Fruit fly (Drosophila melanogaster) whole organism, embryonic: ENCODE data around the gene BNIP3.

Source experiments
- Awh ChIP-seq: fragments of 200-800 bp; sonication (Bioruptor generic); IDR thresholded peaks from 2 replicates; pipeline ENCODE4, ENCODE4 v1.3.6; 2022; ENCODE audit warnings: missing biosample characterization, missing genetic modification characterization
- C15 ChIP-seq: fragments of 200-800 bp; sonication (Bioruptor generic); IDR thresholded peaks from 3 replicates; pipeline ENCODE4 v1.3.6; 2022; ENCODE audit warnings: missing biosample characterization, missing genetic modification characterization
- CG10147 ChIP-seq: fragments of 200-800 bp; sonication (Bioruptor generic); optimal IDR thresholded peaks from 2 replicates; lab custom pipeline; 2019; ENCODE audit warnings: missing biosample characterization, mild to moderate bottlenecking, missing genetic modification characterization, moderate library complexity
- CG10959 ChIP-seq: fragments of 200-800 bp; sonication (Bioruptor generic); IDR thresholded peaks from 2 replicates; pipeline ENCODE4 v1.3.6; 2022; ENCODE audit warnings: missing biosample characterization, missing genetic modification characterization
- CG11093 ChIP-seq: fragments of 200-800 bp; sonication (Bioruptor generic); IDR thresholded peaks from 3 replicates; pipeline ENCODE4 v1.3.6; 2022; ENCODE audit warnings: missing biosample characterization, missing genetic modification characterization
- CG11247 ChIP-seq: fragments of 200-800 bp; sonication (Bioruptor generic); IDR thresholded peaks from 2 replicates; pipeline ENCODE4 v1.3.6; 2022; ENCODE audit warnings: missing biosample characterization, missing genetic modification characterization
- CG11696 ChIP-seq: fragments of 200-800 bp; sonication (Bioruptor generic); IDR thresholded peaks from 2 replicates; pipeline ENCODE4 v1.3.6; 2022; ENCODE audit warnings: missing biosample characterization, missing genetic modification characterization
- CG12104 ChIP-seq: fragments of 200-800 bp; sonication (Bioruptor generic); optimal IDR thresholded peaks from 3 replicates; lab custom pipeline; 2016; ENCODE audit warnings: missing biosample characterization, missing genetic modification characterization
- CG12299 ChIP-seq: fragments of 200-800 bp; sonication (Bioruptor generic); optimal IDR thresholded peaks from 2 replicates; lab custom pipeline; 2018; ENCODE audit warnings: missing biosample characterization, mild to moderate bottlenecking, missing genetic modification characterization
- CG12769 ChIP-seq: fragments of 200-800 bp; sonication (Bioruptor generic); optimal IDR thresholded peaks from 2 replicates; lab custom pipeline; 2019; ENCODE audit warnings: missing biosample characterization, mild to moderate bottlenecking, missing genetic modification characterization, moderate library complexity
- CG13894 ChIP-seq: fragments of 200-800 bp; sonication (Bioruptor generic); optimal IDR thresholded peaks from 3 replicates; lab custom pipeline; 2018; ENCODE audit warnings: missing biosample characterization, mild to moderate bottlenecking, missing genetic modification characterization, moderate library complexity
- CG1529 ChIP-seq: fragments of 200-800 bp; sonication (Bioruptor generic); optimal IDR thresholded peaks from 3 replicates; lab custom pipeline; 2018; ENCODE audit warnings: missing biosample characterization, missing genetic modification characterization
- CG16779 ChIP-seq: fragments of 200-800 bp; sonication (Bioruptor generic); IDR thresholded peaks from 2 replicates; pipeline ENCODE4 v1.3.6; 2022; ENCODE audit warnings: missing biosample characterization, missing genetic modification characterization
- CG17612 ChIP-seq: fragments of 200-800 bp; sonication (Bioruptor generic); IDR thresholded peaks from 2 replicates; pipeline ENCODE4 v1.3.6; 2022; ENCODE audit warnings: missing biosample characterization, missing genetic modification characterization
- CG17912 ChIP-seq: fragments of 200-800 bp; sonication (Bioruptor generic); optimal IDR thresholded peaks from 2 replicates; lab custom pipeline; 2018; ENCODE audit warnings: missing biosample characterization, mild to moderate bottlenecking, missing genetic modification characterization
- CG1832 ChIP-seq: fragments of 200-800 bp; sonication (Bioruptor generic); optimal IDR thresholded peaks from 2 replicates; lab custom pipeline; 2017; ENCODE audit warnings: missing biosample characterization, mild to moderate bottlenecking, missing genetic modification characterization, inconsistent platforms
- CG18764 ChIP-seq: fragments of 200-800 bp; sonication (Bioruptor generic); optimal IDR thresholded peaks from 3 replicates; lab custom pipeline; 2016; ENCODE audit warnings: missing biosample characterization, missing genetic modification characterization
- CG32772 ChIP-seq: fragments of 200-800 bp; sonication (Bioruptor generic); IDR thresholded peaks from 2 replicates; pipeline ENCODE4 v1.3.6; 2022; ENCODE audit warnings: missing biosample characterization, missing genetic modification characterization
- CG34376 ChIP-seq: fragments of 200-800 bp; sonication (Bioruptor generic); optimal IDR thresholded peaks from 2 replicates; lab custom pipeline; 2018; ENCODE audit warnings: missing biosample characterization, mild to moderate bottlenecking, missing genetic modification characterization
- CG6654 ChIP-seq: fragments of 200-800 bp; sonication (Bioruptor generic); optimal IDR thresholded peaks from 2 replicates; lab custom pipeline; 2017; ENCODE audit warnings: missing biosample characterization, mild to moderate bottlenecking, missing genetic modification characterization
- CG6689 ChIP-seq: fragments of 200-800 bp; sonication (Bioruptor generic); IDR thresholded peaks from 2 replicates; pipeline ENCODE4 v1.3.6; 2022; ENCODE audit warnings: missing biosample characterization, missing genetic modification characterization
- CG6791 ChIP-seq: fragments of 200-800 bp; sonication (Bioruptor generic); IDR thresholded peaks from 3 replicates; pipeline ENCODE4 v1.3.6; 2022; ENCODE audit warnings: missing biosample characterization, missing genetic modification characterization; ENCODE audit not compliant: partially characterized antibody
- CG6813 ChIP-seq: fragments of 200-800 bp; sonication (Bioruptor generic); optimal IDR thresholded peaks from 2 replicates; lab custom pipeline; 2017; ENCODE audit warnings: missing biosample characterization, missing genetic modification characterization, mild to moderate bottlenecking, moderate library complexity, missing genetic modification reagents
- CG8924 ChIP-seq: fragments of 200-800 bp; optimal IDR thresholded peaks from 3 replicates; lab custom pipeline; 2019; ENCODE audit warnings: missing biosample characterization, mild to moderate bottlenecking, missing genetic modification characterization, moderate library complexity
- Chrac-16 ChIP-seq: fragments of 200-800 bp; sonication (Bioruptor generic); optimal IDR thresholded peaks from 3 replicates; lab custom pipeline; 2016; ENCODE audit warnings: missing biosample characterization, missing genetic modification characterization
- D19A ChIP-seq: fragments of 200-800 bp; optimal IDR thresholded peaks from 3 replicates; lab custom pipeline; 2019; ENCODE audit warnings: missing biosample characterization, mild to moderate bottlenecking, missing genetic modification characterization, moderate library complexity
- Dfd ChIP-seq, 2 experiments: fragments of >200 bp; optimal IDR thresholded peaks; 2 replicates each; lab custom pipeline; 2017; ENCODE audit warnings: missing biosample characterization in 2 of 2, missing genetic modification characterization in 2 of 2
- Hr39 ChIP-seq: fragments of >200 bp; optimal IDR thresholded peaks from 2 replicates; lab custom pipeline; 2017
- Lhr ChIP-seq: fragments of 200-800 bp; sonication (Bioruptor generic); optimal IDR thresholded peaks from 3 replicates; lab custom pipeline; 2017; ENCODE audit warnings: mild to moderate bottlenecking, missing biosample characterization, missing genetic modification reagents, missing genetic modification characterization
- Nf-YA ChIP-seq: fragments of 200-800 bp; sonication (Bioruptor generic); IDR thresholded peaks from 2 replicates; pipeline ENCODE4 v1.3.6; 2022; ENCODE audit warnings: missing biosample characterization, missing genetic modification characterization
- PHDP ChIP-seq: fragments of 200-800 bp; sonication (Bioruptor generic); optimal IDR thresholded peaks from 3 replicates; lab custom pipeline; 2018; ENCODE audit warnings: missing biosample characterization, mild to moderate bottlenecking, missing genetic modification characterization, moderate library complexity
- Tbp ChIP-seq: fragments of >200 bp; optimal IDR thresholded peaks from 2 replicates; lab custom pipeline; 2018; ENCODE audit warnings: missing biosample characterization, missing genetic modification characterization
- Xrp1 ChIP-seq: fragments of 200-800 bp; sonication (Bioruptor generic); IDR thresholded peaks from 2 replicates; pipeline ENCODE4 v1.3.6; 2022; ENCODE audit warnings: missing biosample characterization, missing genetic modification characterization
- bab2 ChIP-seq: fragments of 200-800 bp; sonication (Bioruptor generic); optimal IDR thresholded peaks from 2 replicates; lab custom pipeline; 2016; ENCODE audit warnings: missing biosample characterization, missing genetic modification characterization
- bigmax ChIP-seq: fragments of 200-800 bp; sonication (Bioruptor generic); optimal IDR thresholded peaks from 2 replicates; lab custom pipeline; 2018; ENCODE audit warnings: missing biosample characterization, mild to moderate bottlenecking, missing genetic modification characterization
- croc ChIP-seq: fragments of 200-800 bp; sonication (Bioruptor generic); conservative IDR thresholded peaks from 3 replicates; pipeline ENCODE4 v1.3.6; 2022; ENCODE audit warnings: missing biosample characterization, missing genetic modification characterization
- danr ChIP-seq: fragments of 200-800 bp; sonication (Bioruptor generic); IDR thresholded peaks from 2 replicates; pipeline ENCODE4 v1.3.6; 2022; ENCODE audit warnings: missing biosample characterization, missing genetic modification characterization
- disco-r ChIP-seq: fragments of 200-800 bp; sonication (Bioruptor generic); optimal IDR thresholded peaks from 2 replicates; lab custom pipeline; 2016; ENCODE audit warnings: missing biosample characterization, missing genetic modification characterization
- dmrt99B ChIP-seq: fragments of 200-800 bp; sonication (Bioruptor generic); optimal IDR thresholded peaks from 2 replicates; lab custom pipeline; 2018; ENCODE audit warnings: missing biosample characterization, mild to moderate bottlenecking, missing genetic modification characterization, moderate library complexity
- emc ChIP-seq: fragments of 200-800 bp; sonication (Bioruptor generic); optimal IDR thresholded peaks from 2 replicates; lab custom pipeline; 2016; ENCODE audit warnings: missing biosample characterization, missing genetic modification characterization
- exex ChIP-seq: fragments of 200-800 bp; sonication (Bioruptor generic); optimal IDR thresholded peaks from 4 replicates; lab custom pipeline; 2018; ENCODE audit warnings: missing biosample characterization, mild to moderate bottlenecking, missing genetic modification characterization, moderate library complexity
- fd102C ChIP-seq: fragments of 200-800 bp; sonication (Bioruptor generic); optimal IDR thresholded peaks from 2 replicates; lab custom pipeline; 2018; ENCODE audit warnings: missing biosample characterization, mild to moderate bottlenecking, missing genetic modification characterization, moderate library complexity
- ftz-f1 ChIP-seq: fragments of 200-800 bp; sonication (Bioruptor generic); optimal IDR thresholded peaks from 2 replicates; lab custom pipeline; 2016; ENCODE audit warnings: missing biosample characterization, missing genetic modification characterization
- gcm2 ChIP-seq: fragments of 200-800 bp; sonication (Bioruptor generic); optimal IDR thresholded peaks from 2 replicates; lab custom pipeline; 2016; ENCODE audit warnings: missing biosample characterization, missing genetic modification characterization
- nau ChIP-seq: fragments of 200-800 bp; sonication (Bioruptor generic); optimal IDR thresholded peaks from 3 replicates; lab custom pipeline; 2017; ENCODE audit warnings: missing biosample characterization, mild to moderate bottlenecking, missing genetic modification characterization, missing genetic modification reagents
- nmo ChIP-seq: fragments of 200-800 bp; sonication (Bioruptor generic); optimal IDR thresholded peaks from 2 replicates; lab custom pipeline; 2018; ENCODE audit warnings: missing biosample characterization, mild to moderate bottlenecking, missing genetic modification characterization, moderate library complexity
- pnt ChIP-seq: fragments of 200-800 bp; sonication (Bioruptor generic); optimal IDR thresholded peaks from 3 replicates; lab custom pipeline; 2016; ENCODE audit warnings: missing biosample characterization, missing genetic modification characterization
- scrt ChIP-seq: fragments of 200-800 bp; sonication (Bioruptor generic); optimal IDR thresholded peaks from 2 replicates; lab custom pipeline; 2018; ENCODE audit warnings: missing biosample characterization, mild to moderate bottlenecking, missing genetic modification characterization, moderate library complexity
- slbo ChIP-seq: fragments of 200-800 bp; sonication (Bioruptor generic); IDR thresholded peaks from 2 replicates; pipeline ENCODE4 v1.3.6; 2022; ENCODE audit warnings: missing biosample characterization, missing genetic modification characterization
- sob ChIP-seq: fragments of 200-800 bp; sonication (Bioruptor generic); IDR thresholded peaks from 2 replicates; pipeline ENCODE4 v1.3.6; 2022; ENCODE audit warnings: missing biosample characterization, missing genetic modification characterization
- tgo ChIP-seq: fragments of 200-800 bp; sonication (Bioruptor generic); IDR thresholded peaks from 3 replicates; pipeline ENCODE4 v1.3.6; 2022; ENCODE audit warnings: missing biosample characterization, missing genetic modification characterization
- zfh1 ChIP-seq: fragments of 200-800 bp; sonication (Bioruptor generic); IDR thresholded peaks from 3 replicates; pipeline ENCODE4 v1.3.6; 2022; ENCODE audit warnings: missing biosample characterization, missing genetic modification characterization
- zfh2 ChIP-seq: fragments of 200-800 bp; sonication (Bioruptor generic); optimal IDR thresholded peaks from 2 replicates; lab custom pipeline; 2016; ENCODE audit warnings: missing biosample characterization, missing genetic modification characterization

The BNIP3 gene

dm6 chr3L:20494262-20494601 is 25.0 kb downstream of the BNIP3 start (continued):
- no peak for TF ChIP-seq bab2 (GFP tag; lab: Kevin White, UChicago)
- no peak for TF ChIP-seq scrt (GFP tag; lab: Kevin White, UChicago)
- no peak for TF ChIP-seq CG12104
- no peak for TF ChIP-seq C15
- no peak for TF ChIP-seq CG1529 (GFP tag; lab: Kevin White, UChicago)
- no peak for TF ChIP-seq CG6654 (GFP tag; lab: Kevin White, UChicago)
- 0 out of 2 replicates have a peak, but pooled peaks have one; percentile 24 for TF ChIP-seq CG6689 (GFP tag; lab: Robert Waterston, UW)
- no peak for TF ChIP-seq Hr39 (lab: Kevin White, UChicago)
- no peak for TF ChIP-seq CG11093 (GFP tag; lab: Robert Waterston, UW)
- peak; percentile 63; the same call in 1 of the 2 replicates for TF ChIP-seq CG11696 (GFP tag; lab: Robert Waterston, UW)
- no peak for TF ChIP-seq zfh1 (GFP tag; lab: Robert Waterston, UW)
- peak; percentile 54 for TF ChIP-seq dmrt99B
- TF ChIP-seq D19A (tag; lab: Kevin White, UChicago): no peak
- TF ChIP-seq Lhr (GFP tag; lab: Kevin White, UChicago): no peak
- TF ChIP-seq emc (GFP tag; lab: Kevin White, UChicago): no peak
- no peak for TF ChIP-seq Nf-YA (GFP tag; lab: Robert Waterston, UW)
- no peak for TF ChIP-seq sob (GFP tag; lab: Robert Waterston, UW)
- TF ChIP-seq gcm2: no peak
- no peak for TF ChIP-seq CG16779 (GFP tag; lab: Robert Waterston, UW)
- no peak for TF ChIP-seq Tbp (GFP tag; lab: Kevin White, UChicago)
- no peak for TF ChIP-seq CG10959 (GFP tag; lab: Robert Waterston, UW)
- TF ChIP-seq pnt (GFP tag; lab: Kevin White, UChicago): no peak
- TF ChIP-seq CG1832 (GFP tag; lab: Kevin White, UChicago): no peak
- peak; percentile 30 for TF ChIP-seq CG8924
- peak; percentile 4 for TF ChIP-seq CG10147 (GFP tag; lab: Kevin White, UChicago)
- no peak for TF ChIP-seq CG6813 (GFP tag; lab: Kevin White, UChicago)
- peak; percentile 48 for TF ChIP-seq PHDP (tag; lab: Kevin White, UChicago)
- TF ChIP-seq nmo (GFP tag; lab: Kevin White, UChicago): peak; percentile 10
- no peak for TF ChIP-seq CG17912 (GFP tag; lab: Kevin White, UChicago)
- TF ChIP-seq disco-r: no peak
- TF ChIP-seq CG32772 (GFP tag; lab: Robert Waterston, UW): no peak
- TF ChIP-seq ftz-f1 (GFP tag; lab: Kevin White, UChicago): no peak
- no peak for TF ChIP-seq Awh (GFP tag; lab: Robert Waterston, UW)
- no peak for TF ChIP-seq CG17612
- no peak for TF ChIP-seq CG12769 (tag; lab: Kevin White, UChicago)
- TF ChIP-seq nau (GFP tag; lab: Kevin White, UChicago): no peak
- no peak for TF ChIP-seq Dfd (GFP tag; optimal IDR thresholded peaks at IDR 0.05; lab: Kevin White, UChicago)
- no peak for TF ChIP-seq zfh2 (GFP tag; lab: Kevin White, UChicago)
- no peak for TF ChIP-seq exex (tag; lab: Kevin White, UChicago)
- peak; percentile 56 for TF ChIP-seq slbo (GFP tag; lab: Robert Waterston, UW)
- TF ChIP-seq croc (GFP tag; lab: Robert Waterston, UW): no peak
- TF ChIP-seq tgo (GFP tag; lab: Robert Waterston, UW): no peak
- TF ChIP-seq Xrp1 (GFP tag; lab: Robert Waterston, UW): no peak
- TF ChIP-seq Chrac-16 (GFP tag; lab: Kevin White, UChicago): no peak
- TF ChIP-seq bigmax (GFP tag; lab: Kevin White, UChicago): no peak
- TF ChIP-seq CG6791 (GFP tag; lab: Robert Waterston, UW): no peak
- TF ChIP-seq CG11247 (GFP tag; lab: Robert Waterston, UW): no peak
- TF ChIP-seq CG34376 (GFP tag; lab: Kevin White, UChicago): no peak
- no peak for TF ChIP-seq CG12299
- TF ChIP-seq CG13894 (tag; lab: Kevin White, UChicago): no peak
- no peak for TF ChIP-seq fd102C (GFP tag; lab: Kevin White, UChicago)
- TF ChIP-seq danr: no peak
- no peak for TF ChIP-seq CG18764
